Worm (Caenorhabditis elegans): ENCODE results near the gene rmd-3.

DNA sequence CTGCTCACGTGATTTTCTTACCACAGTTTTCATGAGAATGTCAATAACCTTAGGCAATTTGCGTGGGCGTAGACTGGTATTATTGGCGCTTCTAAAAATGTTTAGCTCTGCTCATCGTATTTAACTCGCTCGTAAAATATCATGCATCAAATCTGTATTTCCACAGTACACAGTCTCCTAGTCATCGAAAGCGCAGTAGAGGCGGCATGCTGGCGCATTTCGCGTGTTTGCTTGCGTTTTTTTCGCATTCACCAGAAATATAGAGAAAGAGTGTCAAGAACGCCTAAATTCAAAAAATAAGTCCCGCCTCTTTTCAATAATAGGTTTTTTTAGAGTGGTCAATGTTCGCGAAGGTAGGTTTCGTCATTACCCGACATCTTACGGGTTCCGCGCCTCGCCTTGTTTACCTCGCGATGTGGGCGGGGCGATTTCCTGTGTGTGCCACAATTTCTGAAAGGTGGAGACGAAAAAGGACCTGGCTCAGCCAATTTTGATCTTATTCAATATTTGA, 37.2 kb upstream of the rmd-3 start:
- no peak for TF ChIP-seq fkh-10 (GFP tag; optimal IDR thresholded peaks at IDR 0.05)
- no peak for TF ChIP-seq C08G9.2 (tag; optimal IDR thresholded peaks at IDR 0.05)
- no peak for TF ChIP-seq sdc-2 (tag; optimal IDR thresholded peaks at IDR 0.05)
- no peak for TF ChIP-seq hlh-30 (tag; optimal IDR thresholded peaks at IDR 0.05; ENCODE audit: insufficient read depth)

All from whole organism, late embryonic.